Worm (Caenorhabditis elegans) whole organism, L2 larva: ENCODE results near the gene rsks-1.

ENCODE experiments used
- C34F6.9 ChIP-seq: fragments of 150-350 bp; optimal IDR thresholded peaks from 2 replicates; lab custom pipeline; 2014; ENCODE audit warnings: missing biosample characterization, missing genetic modification characterization
- Y55F3AM.14 ChIP-seq: fragments of 200-800 bp; sonication (Bioruptor generic); optimal IDR thresholded peaks from 2 replicates; lab custom pipeline; 2018; ENCODE audit warnings: mild to moderate bottlenecking, missing genetic modification characterization, missing compliant biosample characterization
- alr-1 ChIP-seq: fragments of 150-350 bp; optimal IDR thresholded peaks from 2 replicates; lab custom pipeline; 2014; ENCODE audit warnings: missing biosample characterization, missing genetic modification characterization
- ama-1 ChIP-seq: fragments of 150-350 bp; optimal IDR thresholded peaks from 2 replicates; lab custom pipeline; 2018; ENCODE audit warnings: inconsistent platforms
- blmp-1 ChIP-seq: sonication (generic microtip); optimal IDR thresholded peaks from 2 replicates; lab custom pipeline; 2017; ENCODE audit warnings: missing genetic modification characterization, mild to moderate bottlenecking, missing compliant biosample characterization, antibody characterized with exemption, moderate library complexity; ENCODE audit not compliant: insufficient read depth
- ceh-16 ChIP-seq: fragments of 150-350 bp; optimal IDR thresholded peaks from 2 replicates; lab custom pipeline; 2014; ENCODE audit warnings: missing biosample characterization, missing genetic modification characterization
- ceh-82 ChIP-seq: fragments of 150-350 bp; optimal IDR thresholded peaks from 2 replicates; lab custom pipeline; 2014; ENCODE audit warnings: missing biosample characterization, missing genetic modification characterization
- crh-2 ChIP-seq: sonication (generic microtip); optimal IDR thresholded peaks from 2 replicates; lab custom pipeline; 2017; ENCODE audit warnings: missing biosample characterization, missing genetic modification characterization
- dmd-4 ChIP-seq: sonication (generic microtip); optimal IDR thresholded peaks from 2 replicates; lab custom pipeline; 2017; ENCODE audit warnings: missing biosample characterization, missing genetic modification characterization
- egl-27 ChIP-seq: sonication (generic microtip); optimal IDR thresholded peaks from 3 replicates; lab custom pipeline; 2017; ENCODE audit warnings: missing biosample characterization, missing genetic modification reagents, missing genetic modification characterization
- elt-1 ChIP-seq: fragments of 150-350 bp; optimal IDR thresholded peaks from 2 replicates; lab custom pipeline; 2014; ENCODE audit warnings: missing biosample characterization, missing genetic modification characterization
- fos-1 ChIP-seq: fragments of 150-350 bp; optimal IDR thresholded peaks from 2 replicates; lab custom pipeline; 2014; ENCODE audit warnings: missing biosample characterization, missing genetic modification characterization
- gmeb-1 ChIP-seq: fragments of 150-350 bp; optimal IDR thresholded peaks from 2 replicates; lab custom pipeline; 2014; ENCODE audit warnings: missing biosample characterization, missing genetic modification characterization
- lin-13 ChIP-seq: fragments of 150-350 bp; optimal IDR thresholded peaks from 2 replicates; lab custom pipeline; 2014; ENCODE audit warnings: missing biosample characterization, missing genetic modification reagents, missing genetic modification characterization
- lsy-2 ChIP-seq, 2 experiments: fragments of 150-350 bp in 1 of 2; sonication (generic microtip) in 1 of 2; optimal IDR thresholded peaks; 2 replicates each; lab custom pipeline; 2014 to 2017; ENCODE audit warnings: missing biosample characterization in 2 of 2, missing genetic modification characterization in 2 of 2
- mab-5 ChIP-seq: fragments of 150-350 bp; optimal IDR thresholded peaks from 2 replicates; lab custom pipeline; 2014; ENCODE audit warnings: missing biosample characterization, missing genetic modification characterization
- mbf-1 ChIP-seq: sonication (generic microtip); optimal IDR thresholded peaks from 2 replicates; lab custom pipeline; 2017; ENCODE audit warnings: missing biosample characterization, missing genetic modification characterization
- mdl-1 ChIP-seq, 2 experiments: fragments of 150-350 bp in 1 of 2; sonication (generic microtip) in 1 of 2; optimal IDR thresholded peaks; 2 replicates each; lab custom pipeline; 2017; ENCODE audit warnings: missing biosample characterization in 2 of 2, missing genetic modification characterization in 2 of 2
- nhr-10 ChIP-seq: sonication (generic microtip); optimal IDR thresholded peaks from 2 replicates; lab custom pipeline; 2017; ENCODE audit warnings: missing biosample characterization, missing genetic modification characterization
- nhr-11 ChIP-seq: fragments of 150-350 bp; optimal IDR thresholded peaks from 2 replicates; lab custom pipeline; 2014; ENCODE audit warnings: missing biosample characterization, missing genetic modification characterization
- nhr-129 ChIP-seq: fragments of 150-350 bp; optimal IDR thresholded peaks from 2 replicates; lab custom pipeline; 2014; ENCODE audit warnings: missing biosample characterization, missing genetic modification characterization
- nhr-21 ChIP-seq: fragments of 150-350 bp; optimal IDR thresholded peaks from 2 replicates; lab custom pipeline; 2014; ENCODE audit warnings: missing biosample characterization, missing genetic modification characterization
- nhr-23 ChIP-seq: fragments of 150-350 bp; optimal IDR thresholded peaks from 2 replicates; lab custom pipeline; 2014; ENCODE audit warnings: missing biosample characterization, missing genetic modification reagents, missing genetic modification characterization
- nhr-237 ChIP-seq: fragments of 150-350 bp; optimal IDR thresholded peaks from 2 replicates; lab custom pipeline; 2014; ENCODE audit warnings: missing biosample characterization, missing genetic modification characterization
- nhr-6 ChIP-seq: fragments of 150-350 bp; optimal IDR thresholded peaks from 2 replicates; lab custom pipeline; 2014; ENCODE audit warnings: missing biosample characterization, missing genetic modification characterization
- nhr-77 ChIP-seq: fragments of 150-350 bp; optimal IDR thresholded peaks from 2 replicates; lab custom pipeline; 2014; ENCODE audit warnings: missing biosample characterization, missing genetic modification characterization
- sem-4 ChIP-seq: fragments of 150-350 bp; optimal IDR thresholded peaks from 2 replicates; lab custom pipeline; 2014; ENCODE audit warnings: missing biosample characterization, missing genetic modification reagents, missing genetic modification characterization
- skn-1 ChIP-seq: sonication (generic microtip); optimal IDR thresholded peaks from 2 replicates; lab custom pipeline; 2017; ENCODE audit warnings: missing biosample characterization, missing genetic modification characterization
- sma-9 ChIP-seq, 2 experiments: fragments of 150-350 bp in 1 of 2; sonication (generic microtip) in 1 of 2; optimal IDR thresholded peaks; 2 replicates each; lab custom pipeline; 2014 to 2016; ENCODE audit warnings: missing genetic modification characterization in 2 of 2, mild to moderate bottlenecking in 1 of 2, missing biosample characterization in 1 of 2, missing compliant biosample characterization in 1 of 2, missing genetic modification reagents in 1 of 2, moderate library complexity in 1 of 2
- snpc-4 ChIP-seq: fragments of 150-350 bp; optimal IDR thresholded peaks from 2 replicates; lab custom pipeline; 2014; ENCODE audit warnings: missing biosample characterization, missing genetic modification characterization
- unc-39 ChIP-seq: fragments of 150-350 bp; optimal IDR thresholded peaks from 2 replicates; lab custom pipeline; 2014; ENCODE audit warnings: missing biosample characterization, missing genetic modification characterization
- zag-1 ChIP-seq: fragments of 150-350 bp; optimal IDR thresholded peaks from 2 replicates; lab custom pipeline; 2014; ENCODE audit warnings: missing biosample characterization, missing genetic modification characterization
- ztf-1 ChIP-seq: fragments of 200-800 bp; sonication (Bioruptor generic); conservative IDR thresholded peaks from 2 replicates; pipeline ENCODE4 v1.3.6; 2022; ENCODE audit warnings: missing genetic modification characterization, missing compliant biosample characterization
- ztf-11 ChIP-seq: sonication (generic microtip); optimal IDR thresholded peaks from 2 replicates; lab custom pipeline; 2017; ENCODE audit warnings: missing biosample characterization, missing genetic modification characterization
- ztf-4 ChIP-seq: fragments of 150-350 bp; optimal IDR thresholded peaks from 2 replicates; lab custom pipeline; 2014; ENCODE audit warnings: missing biosample characterization, missing genetic modification characterization

The rsks-1 gene

ce11 chrIII:11267372-11267771, 22.5 kb downstream of the rsks-1 start:
- TF ChIP-seq nhr-6 (tag; lab: Kevin White, UChicago) (no peak), fos-1 (tag; lab: Kevin White, UChicago) (peak; percentile 42)

DNA sequence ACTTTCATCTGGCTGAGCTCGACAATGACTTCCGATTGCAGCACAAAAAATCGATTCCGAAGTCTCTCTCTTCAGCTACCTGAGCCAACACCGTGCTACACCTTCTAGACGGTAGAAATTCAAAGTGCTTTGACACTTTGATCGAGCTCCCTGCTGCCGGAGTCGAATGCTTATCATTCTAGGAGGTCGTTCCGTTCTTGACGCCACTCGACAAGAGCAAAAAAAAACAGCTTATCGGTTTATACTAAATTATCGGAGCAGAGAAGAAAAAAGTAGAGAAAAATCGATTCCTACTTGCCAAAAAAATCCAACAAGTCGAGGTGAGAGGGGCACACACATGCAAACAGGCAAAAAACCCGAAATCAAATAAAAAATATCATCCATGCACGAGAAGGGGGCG, 23.6 kb downstream of the rsks-1 start:
- TF ChIP-seq fos-1 (tag; lab: Kevin White, UChicago) (peak; percentile 15), nhr-23 (no peak)
- TF ChIP-seq, all 48 proteins: peak for 1

DNA sequence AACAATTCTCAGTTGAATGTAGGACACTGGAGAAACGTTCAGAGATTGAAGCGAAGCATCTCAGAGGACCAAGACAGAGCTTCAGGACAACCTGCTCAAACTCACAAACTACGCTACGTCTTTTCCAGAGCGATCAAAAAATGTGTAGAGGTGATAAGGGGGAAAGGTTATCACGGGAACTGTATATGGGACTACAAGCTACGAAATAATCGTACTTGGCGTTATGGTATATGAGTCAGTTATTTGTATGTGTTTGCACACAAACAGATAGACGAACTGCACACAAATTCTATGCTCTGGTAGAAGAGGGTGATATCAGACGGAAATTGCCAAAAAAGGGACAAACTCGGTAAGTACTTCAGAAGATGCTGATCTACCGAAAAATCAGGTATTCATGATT, 24.3 kb downstream of the rsks-1 start:
- TF ChIP-seq fos-1 (tag; lab: Kevin White, UChicago) (peak; percentile 74), crh-2 (tag; lab: Kevin White, UChicago) (no peak)

DNA sequence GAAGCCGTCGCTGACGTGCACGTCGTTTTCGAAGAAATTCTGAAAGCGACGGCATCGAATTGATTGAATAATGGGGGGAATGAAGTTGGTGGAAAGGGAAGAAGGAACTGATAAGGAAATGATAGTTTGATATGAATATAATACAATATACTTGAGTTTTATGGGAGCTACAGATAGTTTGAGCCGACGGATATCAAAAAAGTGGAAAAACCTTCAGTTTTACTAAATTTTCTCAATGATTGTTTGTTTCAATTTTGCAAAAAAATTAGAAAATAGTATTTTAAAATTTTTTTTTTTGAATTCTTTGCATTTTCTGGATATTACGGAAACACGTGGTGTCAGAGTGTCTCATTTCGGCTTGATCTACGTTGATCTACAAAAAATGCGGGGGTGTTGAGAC, 25.9 kb downstream of the rsks-1 start, which contains the start of gene obr-1:
obr-1 (minus strand) TSS at position 101 of the 400 bp plus-strand sequence.
- no peak for TF ChIP-seq nhr-11 (tag; lab: Kevin White, UChicago)
- TF ChIP-seq, all 48 proteins: peak for 0

- TF ChIP-seq elt-1 (tag; lab: Kevin White, UChicago), result no peak
- TF ChIP-seq snpc-4, result no peak
- TF ChIP-seq fos-1 (tag; lab: Kevin White, UChicago), result no peak
- no peak for TF ChIP-seq nhr-21 (tag; lab: Kevin White, UChicago)
- no peak for TF ChIP-seq nhr-6 (tag; lab: Kevin White, UChicago)
- TF ChIP-seq unc-39 (tag; lab: Kevin White, UChicago), result no peak
- TF ChIP-seq nhr-77, result no peak
Measured at ce11 chrIII:11274590-11275116, 29.7 kb downstream of the rsks-1 start, which contains the start of gene Y47D3A.20. Gene Y47D3A.20, plus strand, starts transcription at chrIII:11275066.

DNA sequence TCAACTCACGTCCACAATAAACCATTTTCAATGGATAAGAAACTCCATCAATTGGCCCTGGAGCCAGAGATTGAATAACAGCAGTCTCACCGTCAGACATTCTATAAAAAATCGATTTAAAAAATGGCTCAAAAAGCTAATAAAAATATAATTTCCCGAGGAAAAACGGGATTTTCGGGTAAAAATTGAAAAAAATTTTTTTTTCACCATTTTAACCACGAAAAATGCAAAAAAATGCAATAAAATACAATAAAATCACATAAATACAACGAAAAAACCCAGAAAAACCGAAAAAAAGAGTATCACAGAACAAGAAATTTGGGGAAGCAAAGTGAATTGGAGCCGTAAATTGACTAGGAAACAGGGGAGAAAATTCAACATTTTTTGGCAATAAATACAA, 33.9 kb downstream of the rsks-1 start, which contains the start of gene Y47D3A.21:
Y47D3A.21 (minus strand) TSS at position 101 of the 400 bp plus-strand sequence.
- no peak for TF ChIP-seq mab-5
- TF ChIP-seq nhr-6 (tag; lab: Kevin White, UChicago), result no peak
- no peak for TF ChIP-seq Y55F3AM.14 (GFP tag; lab: Kevin White, UChicago)
- TF ChIP-seq sem-4 (tag; lab: Kevin White, UChicago), result no peak
- no peak for TF ChIP-seq ceh-16 (tag; lab: Kevin White, UChicago)
- TF ChIP-seq lin-13 (GFP tag; lab: Kevin White, UChicago), result no peak
- TF ChIP-seq sma-9 (GFP tag; optimal IDR thresholded peaks at IDR 0.05; lab: Kevin White, UChicago), result no peak
- no peak for TF ChIP-seq sma-9 (tag; optimal IDR thresholded peaks at IDR 0.05; lab: Kevin White, UChicago)
- no peak for TF ChIP-seq mbf-1 (tag; lab: Kevin White, UChicago)
- no peak for TF ChIP-seq nhr-23

- TF ChIP-seq zag-1 (tag; lab: Kevin White, UChicago) (no peak), blmp-1 (tag; lab: Kevin White, UChicago) (no peak), dmd-4 (tag; lab: Kevin White, UChicago) (no peak), snpc-4 (no peak), ztf-1 (GFP tag; lab: Robert Waterston, UW) (no peak), gmeb-1 (tag; lab: Kevin White, UChicago) (no peak), ama-1 (lab: Kevin White, UChicago) (no peak)
Measured at ce11 chrIII:11279954-11280353, 35.0 kb downstream of the rsks-1 start.

ce11 chrIII:11283648-11284047, 38.7 kb downstream of the rsks-1 start:
- no peak for TF ChIP-seq alr-1
- no peak for TF ChIP-seq C34F6.9
- no peak for TF ChIP-seq sem-4 (tag; lab: Kevin White, UChicago)
- TF ChIP-seq nhr-77, result no peak

ce11 chrIII:11286069-11286468, 41.1 kb downstream of the rsks-1 start:
- peak; percentile 87 for TF ChIP-seq crh-2 (tag; lab: Kevin White, UChicago)
- TF ChIP-seq nhr-10 (tag; lab: Kevin White, UChicago), result no peak
- no peak for TF ChIP-seq ztf-1 (GFP tag; lab: Robert Waterston, UW)
- TF ChIP-seq mab-5, result no peak
- TF ChIP-seq nhr-11 (tag; lab: Kevin White, UChicago), result no peak
- TF ChIP-seq nhr-129, result no peak
- no peak for TF ChIP-seq ztf-4
- no peak for TF ChIP-seq nhr-237
- TF ChIP-seq ztf-11 (tag; lab: Kevin White, UChicago), result no peak
- peak; percentile 44 for TF ChIP-seq C34F6.9
- TF ChIP-seq nhr-23, result no peak
- peak in 1 of 2 experiments; percentile 44 for TF ChIP-seq lsy-2 (tag; optimal IDR thresholded peaks at IDR 0.05; lab: Kevin White, UChicago)
- TF ChIP-seq ceh-16 (tag; lab: Kevin White, UChicago), result no peak
- TF ChIP-seq zag-1 (tag; lab: Kevin White, UChicago), result no peak
- TF ChIP-seq blmp-1 (tag; lab: Kevin White, UChicago), result no peak
- TF ChIP-seq egl-27 (tag; lab: Kevin White, UChicago), result no peak
- TF ChIP-seq mdl-1 (tag; optimal IDR thresholded peaks at IDR 0.05; lab: Kevin White, UChicago), result no peak
- peak; percentile 86 for TF ChIP-seq gmeb-1 (tag; lab: Kevin White, UChicago)
- TF ChIP-seq ceh-82, result no peak
- TF ChIP-seq skn-1 (tag; lab: Kevin White, UChicago), result no peak
- no peak for TF ChIP-seq unc-39 (tag; lab: Kevin White, UChicago)
